Worm (Caenorhabditis elegans): ENCODE results near the gene gpch-1.

ce11 chrIII:4408251-4408650, at the start of gene gpch-1:
- TF ChIP-seq ztf-16 (tag; optimal IDR thresholded peaks at IDR 0.05) (no peak), pha-4 (tag; optimal IDR thresholded peaks at IDR 0.05) (no peak), fkh-6 (tag; optimal IDR thresholded peaks at IDR 0.05) (no peak), che-1 (tag; optimal IDR thresholded peaks at IDR 0.05) (no peak), elt-2 (tag; optimal IDR thresholded peaks at IDR 0.05) (no peak), pag-3 (tag; optimal IDR thresholded peaks at IDR 0.05; ENCODE audit: borderline replicate concordance) (no peak), fkh-10 (GFP tag; optimal IDR thresholded peaks at IDR 0.05) (no peak), sox-4 (tag; optimal IDR thresholded peaks at IDR 0.05) (no peak)

All from whole organism, late embryonic.